Worm (Caenorhabditis elegans): ENCODE results near the gene nep-6.

nep-6 gene

ce11 chrII:3414383-3414910, 2.2 kb upstream of the nep-6 start, which contains the start of the genes F18A12.7 and F18A12.2:
TSS of gene F18A12.7 (minus strand) at chrII:3414483.
TSS of gene F18A12.2 (plus strand) at chrII:3414860.
- TF ChIP-seq lin-13 (GFP tag; optimal IDR thresholded peaks at IDR 0.05) (no peak), unc-62 (GFP tag; optimal IDR thresholded peaks at IDR 0.05) (no peak), mbf-1 (tag; optimal IDR thresholded peaks at IDR 0.05) (no peak), F13H6.1 (tag; optimal IDR thresholded peaks at IDR 0.05) (no peak), peb-1 (tag; optimal IDR thresholded peaks at IDR 0.05) (no peak), gmeb-1 (tag; optimal IDR thresholded peaks at IDR 0.05) (no peak), unc-39 (tag; optimal IDR thresholded peaks at IDR 0.05) (no peak)

ce11 chrII:3422938-3423337, 6.3 kb downstream of the nep-6 start:
- TF ChIP-seq nhr-23 (tag; optimal IDR thresholded peaks at IDR 0.05), result no peak
- no peak for TF ChIP-seq nhr-77 (tag; optimal IDR thresholded peaks at IDR 0.05)
- TF ChIP-seq snpc-4 (tag; optimal IDR thresholded peaks at IDR 0.05), result no peak
- TF ChIP-seq lsy-2 (tag; optimal IDR thresholded peaks at IDR 0.05), result no peak
- TF ChIP-seq zag-1 (tag; optimal IDR thresholded peaks at IDR 0.05), result no peak
- no peak for TF ChIP-seq mbf-1 (tag; optimal IDR thresholded peaks at IDR 0.05)
- TF ChIP-seq ceh-16 (tag; optimal IDR thresholded peaks at IDR 0.05), result no peak
- TF ChIP-seq sem-4 (tag; optimal IDR thresholded peaks at IDR 0.05), result no peak
- TF ChIP-seq sma-9 (GFP tag; optimal IDR thresholded peaks at IDR 0.05), result no peak
- TF ChIP-seq sma-9 (tag; optimal IDR thresholded peaks at IDR 0.05), result no peak
- TF ChIP-seq blmp-1 (tag; optimal IDR thresholded peaks at IDR 0.05; ENCODE audit: insufficient read depth), result no peak
- TF ChIP-seq nhr-12 (tag; optimal IDR thresholded peaks at IDR 0.05), result no peak
- TF ChIP-seq skn-1 (tag; optimal IDR thresholded peaks at IDR 0.05), result no peak
- no peak for TF ChIP-seq crh-2 (tag; optimal IDR thresholded peaks at IDR 0.05)
- no peak for TF ChIP-seq fos-1 (tag; optimal IDR thresholded peaks at IDR 0.05)
- no peak for TF ChIP-seq nhr-237 (tag; optimal IDR thresholded peaks at IDR 0.05)
- no peak for TF ChIP-seq unc-55 (GFP tag; optimal IDR thresholded peaks at IDR 0.05)

ce11 chrII:3425433-3425832, 8.8 kb downstream of the nep-6 start, which contains the start of gene nep-11:
TSS of gene nep-11 (minus strand) at chrII:3425533.
- TF ChIP-seq lin-11 (tag; optimal IDR thresholded peaks at IDR 0.05), result no peak

ce11 chrII:3428158-3428704, 11.6 kb downstream of the nep-6 start:
- TF ChIP-seq aly-2 (tag; optimal IDR thresholded peaks at IDR 0.05) (no peak), sma-9 (GFP tag; optimal IDR thresholded peaks at IDR 0.05) (no peak), sma-9 (tag; optimal IDR thresholded peaks at IDR 0.05) (no peak), skn-1 (tag; optimal IDR thresholded peaks at IDR 0.05) (no peak), nhr-25 (tag; optimal IDR thresholded peaks at IDR 0.05) (no peak), crh-2 (tag; optimal IDR thresholded peaks at IDR 0.05) (peak; percentile 0), nhr-11 (tag; optimal IDR thresholded peaks at IDR 0.05) (no peak), nhr-129 (tag; optimal IDR thresholded peaks at IDR 0.05) (peak; percentile 22), mab-5 (tag; optimal IDR thresholded peaks at IDR 0.05) (no peak), sma-3 (GFP tag; optimal IDR thresholded peaks at IDR 0.05) (no peak), elt-1 (tag; optimal IDR thresholded peaks at IDR 0.05) (no peak), peb-1 (tag; optimal IDR thresholded peaks at IDR 0.05) (no peak), lin-39 (tag; optimal IDR thresholded peaks at IDR 0.05) (no peak), elt-3 (tag; optimal IDR thresholded peaks at IDR 0.05) (no peak), lin-11 (tag; optimal IDR thresholded peaks at IDR 0.05) (peak; percentile 66), fos-1 (tag; optimal IDR thresholded peaks at IDR 0.05) (no peak), nhr-237 (tag; optimal IDR thresholded peaks at IDR 0.05) (no peak), Y55F3AM.14 (GFP tag; optimal IDR thresholded peaks at IDR 0.05) (no peak), nhr-77 (tag; optimal IDR thresholded peaks at IDR 0.05) (no peak), alr-1 (tag; optimal IDR thresholded peaks at IDR 0.05) (no peak), ztf-11 (tag; optimal IDR thresholded peaks at IDR 0.05) (no peak), ztf-1 (GFP tag; conservative IDR thresholded peaks at IDR 0.05) (no peak), zag-1 (tag; optimal IDR thresholded peaks at IDR 0.05) (peak; percentile 9), mdl-1 (tag; optimal IDR thresholded peaks at IDR 0.05) (peak in 1 of 2 experiments; percentile 51), F13H6.1 (tag; optimal IDR thresholded peaks at IDR 0.05) (peak; percentile 1), unc-55 (GFP tag; optimal IDR thresholded peaks at IDR 0.05) (peak; percentile 73), ceh-82 (tag; optimal IDR thresholded peaks at IDR 0.05) (no peak), ZK546.5 (tag; optimal IDR thresholded peaks at IDR 0.05) (no peak), nhr-10 (tag; optimal IDR thresholded peaks at IDR 0.05) (no peak), snpc-4 (tag; optimal IDR thresholded peaks at IDR 0.05) (peak; percentile 12), blmp-1 (tag; optimal IDR thresholded peaks at IDR 0.05; ENCODE audit: insufficient read depth) (no peak), unc-39 (tag; optimal IDR thresholded peaks at IDR 0.05) (no peak), lin-13 (GFP tag; optimal IDR thresholded peaks at IDR 0.05) (peak; percentile 17), ztf-4 (tag; optimal IDR thresholded peaks at IDR 0.05) (no peak), sem-4 (tag; optimal IDR thresholded peaks at IDR 0.05) (no peak), R02D3.7 (tag; optimal IDR thresholded peaks at IDR 0.05) (no peak), dmd-4 (tag; optimal IDR thresholded peaks at IDR 0.05) (no peak), nhr-21 (tag; optimal IDR thresholded peaks at IDR 0.05) (no peak), egl-27 (tag; optimal IDR thresholded peaks at IDR 0.05) (no peak), nhr-12 (tag; optimal IDR thresholded peaks at IDR 0.05) (no peak)

Data from whole organism, L2 larva.